Worm (Caenorhabditis elegans): Measurements from ENCODE around the gene clec-71.

ce11 chrIV:3988638-3989152 lies 51.4 kb downstream of the clec-71 start, which contains the start of gene clec-78:
- TF ChIP-seq F10E7.11 (tag; optimal IDR thresholded peaks at IDR 0.05), result no peak
- no peak for TF ChIP-seq unc-62 (GFP tag; optimal IDR thresholded peaks at IDR 0.05)
- TF ChIP-seq hmg-1.2 (GFP tag; IDR thresholded peaks at IDR 0.05), result no peak
- no peak for TF ChIP-seq ama-1 (optimal IDR thresholded peaks at IDR 0.05)
- no peak for TF ChIP-seq ama-1 (GFP tag; optimal IDR thresholded peaks at IDR 0.05)
- no peak for TF ChIP-seq F39B2.1 (GFP tag; IDR thresholded peaks at IDR 0.05)
- no peak for TF ChIP-seq ztf-3 (GFP tag; optimal IDR thresholded peaks at IDR 0.05)
- TF ChIP-seq rpc-1 (optimal IDR thresholded peaks at IDR 0.05), result no peak
- TF ChIP-seq rpc-1 (tag; optimal IDR thresholded peaks at IDR 0.05), result no peak

Data from whole organism, young adult.